Fruit fly (Drosophila melanogaster) whole organism, prepupa: Measurements from ENCODE around the gene CG33912.

Experiments
- Blimp-1 ChIP-seq: fragments of 200-800 bp; sonication (Bioruptor generic); optimal IDR thresholded peaks from 3 replicates; lab custom pipeline; 2017; ENCODE audit warnings: missing biosample characterization, missing genetic modification characterization, mild to moderate bottlenecking, moderate library complexity, missing genetic modification reagents
- CG10631 ChIP-seq: fragments of 200-800 bp; sonication (Bioruptor generic); optimal IDR thresholded peaks from 2 replicates; lab custom pipeline; 2016; ENCODE audit warnings: missing biosample characterization, missing genetic modification characterization
- CG11762 ChIP-seq: fragments of 200-800 bp; sonication (Bioruptor generic); optimal IDR thresholded peaks from 3 replicates; lab custom pipeline; 2016; ENCODE audit warnings: missing biosample characterization, missing genetic modification characterization; ENCODE audit not compliant: insufficient read depth
- CG11902 ChIP-seq: fragments of 200-800 bp; sonication (Bioruptor generic); optimal IDR thresholded peaks from 3 replicates; lab custom pipeline; 2016; ENCODE audit warnings: missing biosample characterization, missing genetic modification characterization
- CG1621 ChIP-seq: fragments of 200-800 bp; sonication (Bioruptor generic); optimal IDR thresholded peaks from 3 replicates; lab custom pipeline; 2018; ENCODE audit warnings: missing biosample characterization, mild to moderate bottlenecking, missing genetic modification characterization
- CG32006 ChIP-seq: fragments of 200-800 bp; sonication (Bioruptor generic); optimal IDR thresholded peaks from 3 replicates; lab custom pipeline; 2017; ENCODE audit warnings: missing biosample characterization, mild to moderate bottlenecking, missing genetic modification characterization
- CG34406 ChIP-seq: fragments of 200-800 bp; sonication (Bioruptor generic); optimal IDR thresholded peaks from 3 replicates; lab custom pipeline; 2016; ENCODE audit warnings: missing biosample characterization, missing genetic modification characterization
- CG4318 ChIP-seq: fragments of 200-800 bp; sonication (Bioruptor generic); optimal IDR thresholded peaks from 3 replicates; lab custom pipeline; 2017; ENCODE audit warnings: missing biosample characterization, mild to moderate bottlenecking, missing genetic modification characterization
- CG6163 ChIP-seq: fragments of 200-800 bp; sonication (Bioruptor generic); IDR thresholded peaks from 3 replicates; pipeline ENCODE4 v1.3.6; 2022; ENCODE audit warnings: missing biosample characterization, missing genetic modification characterization
- CG6276 ChIP-seq: fragments of 200-800 bp; sonication (Bioruptor generic); optimal IDR thresholded peaks from 2 replicates; lab custom pipeline; 2017; ENCODE audit warnings: missing biosample characterization, mild to moderate bottlenecking, missing genetic modification characterization
- CG6792 ChIP-seq: fragments of 200-800 bp; sonication (Bioruptor generic); optimal IDR thresholded peaks from 3 replicates; lab custom pipeline; 2016; ENCODE audit warnings: missing biosample characterization, missing genetic modification characterization
- CG6808 ChIP-seq: fragments of 200-800 bp; sonication (Bioruptor generic); optimal IDR thresholded peaks from 3 replicates; lab custom pipeline; 2017; ENCODE audit warnings: missing biosample characterization, missing genetic modification characterization, mild to moderate bottlenecking, moderate library complexity, missing genetic modification reagents
- CG7368 ChIP-seq: fragments of 200-800 bp; sonication (Bioruptor generic); optimal IDR thresholded peaks from 3 replicates; lab custom pipeline; 2016; ENCODE audit warnings: missing biosample characterization, missing genetic modification characterization
- CG8119 ChIP-seq: fragments of 200-800 bp; sonication (Bioruptor generic); IDR thresholded peaks from 3 replicates; pipeline ENCODE4 v1.3.6; 2022; ENCODE audit warnings: missing biosample characterization, missing genetic modification characterization
- CG8319 ChIP-seq: fragments of 200-800 bp; sonication (Bioruptor generic); optimal IDR thresholded peaks from 3 replicates; lab custom pipeline; 2016; ENCODE audit warnings: missing biosample characterization, missing genetic modification characterization
- CG8632 ChIP-seq: fragments of 200-800 bp; sonication (Bioruptor generic); optimal IDR thresholded peaks from 3 replicates; lab custom pipeline; 2016; ENCODE audit warnings: missing biosample characterization, missing genetic modification characterization
- Eip75B ChIP-seq: fragments of 200-800 bp; sonication (Bioruptor generic); optimal IDR thresholded peaks from 3 replicates; lab custom pipeline; 2016; ENCODE audit warnings: missing biosample characterization, missing genetic modification characterization
- Eip78C ChIP-seq: fragments of 200-800 bp; sonication (Bioruptor generic); peaks from one replicate; lab custom pipeline; 2016; ENCODE audit warnings: missing biosample characterization, missing genetic modification characterization
- Ets96B ChIP-seq: fragments of 200-800 bp; optimal IDR thresholded peaks from 2 replicates; lab custom pipeline; 2019; ENCODE audit warnings: missing biosample characterization, mild to moderate bottlenecking, missing genetic modification characterization, moderate library complexity
- Hr4 ChIP-seq: fragments of 200-800 bp; sonication (Bioruptor generic); optimal IDR thresholded peaks from 3 replicates; lab custom pipeline; 2016; ENCODE audit warnings: missing biosample characterization, missing genetic modification characterization
- Met ChIP-seq: fragments of 200-800 bp; sonication (Bioruptor generic); optimal IDR thresholded peaks from 3 replicates; lab custom pipeline; 2016; ENCODE audit warnings: missing biosample characterization, missing genetic modification characterization
- OdsH ChIP-seq: fragments of 200-800 bp; sonication (Bioruptor generic); optimal IDR thresholded peaks from 3 replicates; lab custom pipeline; 2016; ENCODE audit warnings: missing biosample characterization, missing genetic modification characterization
- Smox ChIP-seq: fragments of 200-800 bp; sonication (Bioruptor generic); optimal IDR thresholded peaks from 3 replicates; lab custom pipeline; 2016; ENCODE audit warnings: missing biosample characterization, missing genetic modification characterization
- Sox14 ChIP-seq: fragments of 200-800 bp; sonication (Bioruptor generic); optimal IDR thresholded peaks from 3 replicates; lab custom pipeline; 2016; ENCODE audit warnings: missing biosample characterization, missing genetic modification characterization
- Sox15 ChIP-seq: fragments of 200-800 bp; sonication (Bioruptor generic); optimal IDR thresholded peaks from 3 replicates; lab custom pipeline; 2016; ENCODE audit warnings: missing biosample characterization, missing genetic modification characterization
- achi ChIP-seq: fragments of 200-800 bp; sonication (Bioruptor generic); optimal IDR thresholded peaks from 3 replicates; lab custom pipeline; 2016; ENCODE audit warnings: missing biosample characterization, missing genetic modification characterization
- acj6 ChIP-seq: fragments of 200-800 bp; sonication (Bioruptor generic); optimal IDR thresholded peaks from 3 replicates; lab custom pipeline; 2016; ENCODE audit warnings: missing biosample characterization, missing genetic modification characterization
- dac ChIP-seq: fragments of 200-800 bp; sonication (Bioruptor generic); optimal IDR thresholded peaks from 2 replicates; lab custom pipeline; 2017; ENCODE audit warnings: missing biosample characterization, mild to moderate bottlenecking, missing genetic modification characterization
- dsx ChIP-seq: fragments of 200-800 bp; optimal IDR thresholded peaks from 3 replicates; lab custom pipeline; 2019; ENCODE audit warnings: missing biosample characterization, mild to moderate bottlenecking, missing genetic modification characterization, moderate library complexity; ENCODE audit not compliant: poor library complexity, severe bottlenecking
- esn ChIP-seq: fragments of 200-800 bp; sonication (Bioruptor generic); optimal IDR thresholded peaks from 2 replicates; lab custom pipeline; 2016; ENCODE audit warnings: missing biosample characterization, mild to moderate bottlenecking, missing genetic modification characterization, moderate library complexity
- fd59A ChIP-seq: fragments of 200-800 bp; sonication (Bioruptor generic); optimal IDR thresholded peaks from 2 replicates; lab custom pipeline; 2017; ENCODE audit warnings: missing biosample characterization, mild to moderate bottlenecking, missing genetic modification characterization, missing genetic modification reagents
- fkh ChIP-seq: fragments of 200-800 bp; sonication (Bioruptor generic); optimal IDR thresholded peaks from 3 replicates; lab custom pipeline; 2017; ENCODE audit warnings: missing biosample characterization, mild to moderate bottlenecking, missing genetic modification characterization, moderate library complexity
- lz ChIP-seq: fragments of 200-800 bp; sonication (Bioruptor generic); optimal IDR thresholded peaks from 3 replicates; lab custom pipeline; 2016; ENCODE audit warnings: missing biosample characterization, missing genetic modification characterization
- pdm3 ChIP-seq: fragments of 200-800 bp; sonication (Bioruptor generic); optimal IDR thresholded peaks from 3 replicates; lab custom pipeline; 2016; ENCODE audit warnings: missing biosample characterization, missing genetic modification characterization
- salr ChIP-seq, 2 experiments: fragments of 200-800 bp; sonication (Bioruptor generic); optimal IDR thresholded peaks; 3 replicates each; lab custom pipeline; 2016 to 2018; ENCODE audit warnings: missing biosample characterization in 2 of 2, missing genetic modification characterization in 2 of 2, mild to moderate bottlenecking in 1 of 2
- spab ChIP-seq: fragments of 200-800 bp; sonication (Bioruptor generic); optimal IDR thresholded peaks from 2 replicates; lab custom pipeline; 2017; ENCODE audit warnings: missing biosample characterization, mild to moderate bottlenecking, missing genetic modification characterization, missing genetic modification reagents
- ss ChIP-seq, 2 experiments: fragments of 200-800 bp; sonication (Bioruptor generic); optimal IDR thresholded peaks; 2 replicates in 1 of 2; 3 replicates in 1 of 2; lab custom pipeline; 2017 to 2018; ENCODE audit warnings: mild to moderate bottlenecking in 2 of 2, missing biosample characterization in 2 of 2, missing genetic modification characterization in 2 of 2, moderate library complexity in 1 of 2
- svp ChIP-seq: fragments of 200-800 bp; sonication (Bioruptor generic); peaks from one replicate; lab custom pipeline; 2016; ENCODE audit warnings: missing biosample characterization, missing genetic modification characterization
- topi ChIP-seq: fragments of 200-800 bp; sonication (Bioruptor generic); optimal IDR thresholded peaks from 3 replicates; lab custom pipeline; 2016; ENCODE audit warnings: missing biosample characterization, missing genetic modification characterization

CG33912 gene

dm6 chr3L:20798325-20798846 is 42.9 kb upstream of the CG33912 start, which contains the start of the genes CG3698 and tzn (continued):
- TF ChIP-seq pdm3 (GFP tag; lab: Kevin White, UChicago) (no peak), Smox (no peak), Eip75B (GFP tag; lab: Kevin White, UChicago) (no peak), CG8119 (GFP tag; lab: Robert Waterston, UW) (no peak), svp (GFP tag; lab: Kevin White, UChicago) (no peak), CG6792 (GFP tag; lab: Kevin White, UChicago) (no peak), ss (GFP tag; optimal IDR thresholded peaks at IDR 0.05; lab: Kevin White, UChicago) (no peak), CG34406 (GFP tag; lab: Kevin White, UChicago) (peak; percentile 85), lz (GFP tag; lab: Kevin White, UChicago) (peak; percentile 86), OdsH (GFP tag; lab: Kevin White, UChicago) (no peak), CG6163 (GFP tag; lab: Robert Waterston, UW) (peak; percentile 93), CG4318 (GFP tag; lab: Kevin White, UChicago) (no peak), CG10631 (GFP tag; lab: Kevin White, UChicago) (no peak)

- TF ChIP-seq Hr4 (GFP tag; lab: Kevin White, UChicago) (no peak), esn (GFP tag; lab: Kevin White, UChicago) (no peak), Eip78C (GFP tag; lab: Kevin White, UChicago) (no peak), CG1621 (tag; lab: Kevin White, UChicago) (no peak), Sox14 (GFP tag; lab: Kevin White, UChicago) (no peak), topi (GFP tag; lab: Kevin White, UChicago) (no peak), CG8632 (GFP tag; lab: Kevin White, UChicago) (no peak), CG32006 (no peak), spab (no peak), CG6276 (no peak), CG8119 (GFP tag; lab: Robert Waterston, UW) (no peak), CG6808 (no peak), dac (GFP tag; lab: Kevin White, UChicago) (no peak), OdsH (GFP tag; lab: Kevin White, UChicago) (no peak), fd59A (GFP tag; lab: Kevin White, UChicago) (no peak), Blimp-1 (GFP tag; lab: Kevin White, UChicago) (no peak), CG11902 (no peak)
- TF ChIP-seq, all 60 proteins: peak for 0
These were observed 41.9 kb upstream of the CG33912 start for dm6 chr3L:20797379-20797778.

dm6 chr3L:20796757-20797156 is 41.3 kb upstream of the CG33912 start:
- no peak for TF ChIP-seq CG10631 (GFP tag; lab: Kevin White, UChicago)
- no peak for TF ChIP-seq achi (GFP tag; lab: Kevin White, UChicago)
- TF ChIP-seq fkh (GFP tag; lab: Kevin White, UChicago) = no peak
- no peak for TF ChIP-seq Sox15 (GFP tag; lab: Kevin White, UChicago)
- TF ChIP-seq ss (GFP tag; optimal IDR thresholded peaks at IDR 0.05; lab: Kevin White, UChicago) = no peak
- no peak for TF ChIP-seq fd59A (GFP tag; lab: Kevin White, UChicago)
- TF ChIP-seq CG11762 (GFP tag; lab: Kevin White, UChicago) = no peak
- no peak for TF ChIP-seq salr (GFP tag; optimal IDR thresholded peaks at IDR 0.05; lab: Kevin White, UChicago)
- no peak for TF ChIP-seq Ets96B
- TF ChIP-seq acj6 (GFP tag; lab: Kevin White, UChicago) = no peak
- TF ChIP-seq dsx (GFP tag; lab: Kevin White, UChicago) = no peak
- no peak for TF ChIP-seq Met (GFP tag; lab: Kevin White, UChicago)
- TF ChIP-seq CG8319 (GFP tag; lab: Kevin White, UChicago) = no peak
- no peak for TF ChIP-seq CG6163 (GFP tag; lab: Robert Waterston, UW)
- no peak for TF ChIP-seq CG7368 (GFP tag; lab: Kevin White, UChicago)
- TF ChIP-seq Eip78C (GFP tag; lab: Kevin White, UChicago) = no peak
